Fruit fly (Drosophila melanogaster) Kc167 (cell line): ENCODE results near the gene Smr.

Experiments
- Sin3A ChIP-seq: fragments of >200 bp; optimal IDR thresholded peaks from 2 replicates; lab custom pipeline; 2018; ENCODE audit warnings: missing external identifiers
- h ChIP-seq: fragments of >200 bp; optimal IDR thresholded peaks from 3 replicates; lab custom pipeline; 2018; ENCODE audit warnings: missing external identifiers

DNA sequence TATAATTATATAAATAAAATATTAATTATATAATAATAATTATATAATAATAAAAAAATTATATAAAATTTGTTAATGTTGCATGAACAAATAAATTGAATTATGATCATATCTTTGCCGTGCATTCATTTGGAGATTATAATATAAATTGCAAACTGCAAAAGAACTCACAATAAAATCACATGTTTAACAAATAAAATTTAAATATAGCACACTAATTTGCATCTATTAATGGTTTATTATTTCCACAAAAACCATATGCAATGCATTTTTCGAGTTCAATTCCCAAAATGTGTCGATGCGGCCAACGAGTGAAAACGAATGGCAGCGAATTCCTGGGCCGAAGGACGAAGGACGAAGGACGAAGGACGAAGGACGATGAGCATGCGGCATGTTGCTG lies 36.9 kb downstream of the Smr start, which contains the start of gene CG15725:
- TF ChIP-seq h: no peak
- TF ChIP-seq Sin3A: no peak
